Worm (Caenorhabditis elegans) whole organism, L3 larva: ENCODE results near the gene D1079.1.

Source experiments
- ceh-82 ChIP-seq: fragments of 150-350 bp; optimal IDR thresholded peaks from 2 replicates; lab custom pipeline; 2014; ENCODE audit warnings: missing biosample characterization, missing genetic modification characterization
- elt-1 ChIP-seq: fragments of 150-350 bp; optimal IDR thresholded peaks from 2 replicates; lab custom pipeline; 2014; ENCODE audit warnings: missing biosample characterization, missing genetic modification characterization
- elt-2 ChIP-seq: sonication (generic microtip); optimal IDR thresholded peaks from 2 replicates; lab custom pipeline; 2016; ENCODE audit warnings: missing genetic modification reagents, mild to moderate bottlenecking, missing genetic modification characterization, missing compliant biosample characterization
- elt-3 ChIP-seq, 3 experiments: fragments of 150-350 bp in 1 of 3; sonication (generic microtip) in 2 of 3; optimal IDR thresholded peaks; 2 replicates in 2 of 3; 4 replicates in 1 of 3; lab custom pipeline; 2014 to 2017; ENCODE audit warnings: missing biosample characterization in 3 of 3, missing genetic modification characterization in 3 of 3
- fkh-10 ChIP-seq: sonication (generic microtip); optimal IDR thresholded peaks from 2 replicates; lab custom pipeline; 2017; ENCODE audit warnings: missing biosample characterization, missing genetic modification reagents, missing genetic modification characterization
- lin-39 ChIP-seq: fragments of 150-350 bp; optimal IDR thresholded peaks from 2 replicates; lab custom pipeline; 2018; ENCODE audit warnings: missing biosample characterization, missing genetic modification reagents, missing genetic modification characterization
- nfya-1 ChIP-seq: sonication (generic microtip); optimal IDR thresholded peaks from 2 replicates; lab custom pipeline; 2017; ENCODE audit warnings: missing genetic modification characterization, mild to moderate bottlenecking, missing compliant biosample characterization, antibody characterized with exemption, moderate library complexity; ENCODE audit not compliant: insufficient read depth
- nhr-23 ChIP-seq: fragments of 150-350 bp; optimal IDR thresholded peaks from 2 replicates; lab custom pipeline; 2014; ENCODE audit warnings: missing biosample characterization, missing genetic modification reagents, missing genetic modification characterization
- nhr-28 ChIP-seq: fragments of 150-350 bp; optimal IDR thresholded peaks from 2 replicates; lab custom pipeline; 2014; ENCODE audit warnings: missing biosample characterization, missing genetic modification characterization
- nhr-76 ChIP-seq: fragments of 150-350 bp; sonication (generic microtip); optimal IDR thresholded peaks from 5 replicates; lab custom pipeline; 2014; ENCODE audit warnings: missing biosample characterization, missing genetic modification characterization
- pqm-1 ChIP-seq: fragments of 150-350 bp; optimal IDR thresholded peaks from 2 replicates; lab custom pipeline; 2017; ENCODE audit warnings: missing biosample characterization, missing genetic modification characterization, inconsistent platforms
- tbx-2 ChIP-seq: sonication (generic microtip); optimal IDR thresholded peaks from 2 replicates; lab custom pipeline; 2016; ENCODE audit warnings: mild to moderate bottlenecking, missing genetic modification characterization, missing compliant biosample characterization

DNA sequence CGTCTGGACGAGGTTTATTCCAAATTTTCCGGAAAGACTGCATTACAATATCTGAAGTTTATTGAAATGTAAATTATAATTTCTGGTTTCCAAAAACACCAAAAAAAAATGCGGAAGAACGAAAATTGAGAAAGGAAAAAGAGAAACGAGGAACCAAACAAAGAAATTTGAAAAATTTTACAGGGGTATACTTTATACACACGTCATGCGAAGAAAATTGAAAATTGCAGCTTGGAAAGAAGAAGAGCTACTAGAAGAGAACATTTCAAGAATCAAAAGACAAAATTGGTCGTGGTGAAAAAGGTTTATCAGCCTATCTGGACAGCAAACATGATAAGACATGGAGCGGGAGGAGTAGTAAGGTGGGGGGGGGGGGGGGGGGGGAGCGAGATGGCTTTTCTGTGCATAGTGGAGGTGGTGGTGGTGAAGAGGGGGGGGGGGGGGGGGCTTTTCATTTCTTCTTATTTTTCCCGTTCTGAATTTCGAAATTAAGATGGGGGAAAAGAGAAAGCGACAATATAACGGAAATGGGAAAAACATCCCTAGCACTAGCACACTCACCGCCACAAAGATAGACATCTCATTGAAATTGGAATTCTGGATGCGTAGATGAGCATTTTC is 19.5 kb upstream of the D1079.1 start, which contains the start of gene lst-2:
- TF ChIP-seq nhr-23 (no peak), elt-1 (no peak), fkh-10 (GFP tag; lab: Kevin White, UChicago) (no peak), tbx-2 (no peak), lin-39 (tag; lab: Kevin White, UChicago) (no peak), pqm-1 (tag; lab: Kevin White, UChicago) (no peak), nhr-28 (no peak), nhr-76 (tag; lab: Kevin White, UChicago) (no peak), elt-2 (tag; lab: Kevin White, UChicago) (no peak), elt-3 (tag; optimal IDR thresholded peaks at IDR 0.05; lab: Kevin White, UChicago) (no peak), ceh-82 (tag; lab: Kevin White, UChicago) (no peak), nfya-1 (tag; lab: Kevin White, UChicago) (no peak)
